Worm (Caenorhabditis elegans): ENCODE data around the gene cest-1.2.

DNA sequence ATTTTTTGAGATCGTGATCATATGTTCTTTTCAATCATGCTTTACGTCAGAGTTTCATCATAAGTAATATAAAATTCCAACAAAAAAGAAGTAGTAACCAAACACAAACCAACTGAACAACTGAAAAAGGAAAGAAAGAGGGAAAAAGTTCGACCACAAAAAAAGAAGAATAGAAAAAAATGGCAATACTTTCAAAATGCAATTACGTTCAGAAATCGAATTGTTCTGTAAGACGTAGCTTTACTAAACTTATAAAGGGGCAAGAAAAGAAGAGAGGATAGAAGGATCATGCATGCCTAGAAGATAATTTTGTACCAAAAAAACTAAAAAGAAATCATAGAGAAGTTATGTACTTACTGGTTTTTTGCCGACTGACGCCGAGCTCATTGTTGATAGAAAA lies 19.9 kb downstream of the cest-1.2 start:
- TF ChIP-seq nhr-11 (tag; optimal IDR thresholded peaks at IDR 0.05) (no peak), ceh-63 (GFP tag; optimal IDR thresholded peaks at IDR 0.05) (no peak), tbx-2 (tag; optimal IDR thresholded peaks at IDR 0.05) (no peak), ztf-11 (tag; optimal IDR thresholded peaks at IDR 0.05) (no peak), zag-1 (tag; optimal IDR thresholded peaks at IDR 0.05) (no peak), lin-15B (tag; optimal IDR thresholded peaks at IDR 0.05) (no peak), egl-27 (tag; optimal IDR thresholded peaks at IDR 0.05) (no peak), aha-1 (tag; optimal IDR thresholded peaks at IDR 0.05) (no peak), pqm-1 (tag; optimal IDR thresholded peaks at IDR 0.05) (no peak), F16B12.6 (tag; optimal IDR thresholded peaks at IDR 0.05) (no peak), dpl-1 (GFP tag; optimal IDR thresholded peaks at IDR 0.05) (no peak)

Measured in whole organism, L1 larva.